Fruit fly (Drosophila melanogaster) whole organism, embryonic: Measurements from ENCODE around the gene Caper.

Experiments
- Abd-B ChIP-seq: fragments of 200-800 bp; sonication (Bioruptor generic); optimal IDR thresholded peaks from 2 replicates; lab custom pipeline; 2018; ENCODE audit warnings: missing biosample characterization, mild to moderate bottlenecking, missing genetic modification characterization, moderate library complexity
- Aef1 ChIP-seq: fragments of 200-800 bp; sonication (Bioruptor generic); IDR thresholded peaks from 3 replicates; pipeline ENCODE4 v1.3.6; 2022; ENCODE audit warnings: missing biosample characterization, missing genetic modification characterization
- Bgb ChIP-seq: fragments of 200-800 bp; sonication (Bioruptor generic); IDR thresholded peaks from 2 replicates; pipeline ENCODE4 v1.3.6; 2022; ENCODE audit warnings: missing biosample characterization, missing genetic modification characterization; ENCODE audit not compliant: partially characterized antibody
- CG10366 ChIP-seq: fragments of 200-800 bp; sonication (Bioruptor generic); IDR thresholded peaks from 2 replicates; pipeline ENCODE4 v1.3.6; 2022; ENCODE audit warnings: missing biosample characterization, missing genetic modification characterization
- CG10565 ChIP-seq: fragments of 200-800 bp; sonication (Bioruptor generic); optimal IDR thresholded peaks from 3 replicates; lab custom pipeline; 2016; ENCODE audit warnings: missing biosample characterization, mild to moderate bottlenecking, missing genetic modification characterization
- CG11504 ChIP-seq: fragments of 200-800 bp; sonication (Bioruptor generic); optimal IDR thresholded peaks from 3 replicates; lab custom pipeline; 2019; ENCODE audit warnings: missing biosample characterization, mild to moderate bottlenecking, missing genetic modification characterization, moderate library complexity
- CG12391 ChIP-seq: fragments of 200-800 bp; sonication (Bioruptor generic); optimal IDR thresholded peaks from 3 replicates; lab custom pipeline; 2018; ENCODE audit warnings: missing biosample characterization, mild to moderate bottlenecking, missing genetic modification characterization, moderate library complexity
- CG12744 ChIP-seq: fragments of 200-800 bp; sonication (Bioruptor generic); optimal IDR thresholded peaks from 2 replicates; lab custom pipeline; 2016; ENCODE audit warnings: missing biosample characterization, missing genetic modification characterization
- CG1603 ChIP-seq: fragments of 200-800 bp; sonication (Bioruptor generic); optimal IDR thresholded peaks from 2 replicates; lab custom pipeline; 2019; ENCODE audit warnings: missing biosample characterization, mild to moderate bottlenecking, missing genetic modification characterization, moderate library complexity
- CG17328 ChIP-seq: fragments of 200-800 bp; sonication (Bioruptor generic); IDR thresholded peaks from 2 replicates; pipeline ENCODE4 v1.3.6; 2022; ENCODE audit warnings: missing biosample characterization, missing genetic modification characterization
- CG17359 ChIP-seq: fragments of 200-800 bp; sonication (Bioruptor generic); optimal IDR thresholded peaks from 3 replicates; lab custom pipeline; 2018; ENCODE audit warnings: missing biosample characterization, mild to moderate bottlenecking, missing genetic modification characterization, moderate library complexity
- CG18599 ChIP-seq: fragments of 200-800 bp; sonication (Bioruptor generic); optimal IDR thresholded peaks from 3 replicates; lab custom pipeline; 2017; ENCODE audit warnings: missing biosample characterization, missing genetic modification characterization, mild to moderate bottlenecking, moderate library complexity, missing genetic modification reagents
- CG2712 ChIP-seq: fragments of 200-800 bp; optimal IDR thresholded peaks from 3 replicates; lab custom pipeline; 2019; ENCODE audit warnings: missing biosample characterization, mild to moderate bottlenecking, missing genetic modification characterization, moderate library complexity
- CG32532 ChIP-seq: fragments of 200-800 bp; sonication (Bioruptor generic); IDR thresholded peaks from 2 replicates; pipeline ENCODE4 v1.3.6; 2022; ENCODE audit warnings: missing biosample characterization, missing genetic modification characterization
- CG4404 ChIP-seq: fragments of 200-800 bp; sonication (Bioruptor generic); IDR thresholded peaks from 2 replicates; pipeline ENCODE4 v1.3.6; 2022; ENCODE audit warnings: missing biosample characterization, missing genetic modification characterization
- CG5245 ChIP-seq: fragments of 200-800 bp; sonication (Bioruptor generic); optimal IDR thresholded peaks from 3 replicates; lab custom pipeline; 2016; ENCODE audit warnings: missing biosample characterization, missing genetic modification characterization
- CG7963 ChIP-seq: fragments of 200-800 bp; sonication (Bioruptor generic); IDR thresholded peaks from 3 replicates; pipeline ENCODE4 v1.3.6; 2022; ENCODE audit warnings: missing biosample characterization, missing genetic modification characterization; ENCODE audit not compliant: partially characterized antibody
- CG8290 ChIP-seq, 3 experiments: fragments of 200-800 bp; sonication (Bioruptor generic); optimal IDR thresholded peaks; 2 replicates each; lab custom pipeline; 2016 to 2019; ENCODE audit warnings: missing biosample characterization in 3 of 3, missing genetic modification characterization in 3 of 3, mild to moderate bottlenecking in 2 of 3, moderate library complexity in 1 of 3
- CG9817 ChIP-seq: fragments of 200-800 bp; sonication (Bioruptor generic); optimal IDR thresholded peaks from 2 replicates; lab custom pipeline; 2018; ENCODE audit warnings: missing biosample characterization, mild to moderate bottlenecking, missing genetic modification characterization, moderate library complexity
- CkIIα-i1 ChIP-seq: fragments of 200-800 bp; sonication (Bioruptor generic); IDR thresholded peaks from 2 replicates; pipeline ENCODE4 v1.3.6; 2022; ENCODE audit warnings: missing biosample characterization, missing genetic modification characterization
- D ChIP-seq, 2 experiments: fragments of 200-800 bp in 1 of 2; fragments of >200 bp in 1 of 2; sonication (Bioruptor generic) in 1 of 2; optimal IDR thresholded peaks; 2 replicates in 1 of 2; 3 replicates in 1 of 2; lab custom pipeline; 2017; ENCODE audit warnings: mild to moderate bottlenecking in 1 of 2, missing biosample characterization in 1 of 2, missing genetic modification characterization in 1 of 2, missing genetic modification reagents in 1 of 2
- Hand ChIP-seq: fragments of 200-800 bp; sonication (Bioruptor generic); optimal IDR thresholded peaks from 2 replicates; lab custom pipeline; 2017; ENCODE audit warnings: mild to moderate bottlenecking, missing biosample characterization, missing genetic modification reagents, missing genetic modification characterization
- Med ChIP-seq: fragments of 200-800 bp; sonication (Bioruptor generic); peaks from one replicate; lab custom pipeline; 2016; ENCODE audit warnings: missing biosample characterization, missing genetic modification characterization, mild to moderate bottlenecking, inconsistent platforms, moderate library complexity
- Nf-YC ChIP-seq: fragments of 200-800 bp; optimal IDR thresholded peaks from 3 replicates; lab custom pipeline; 2019; ENCODE audit warnings: missing biosample characterization, mild to moderate bottlenecking, missing genetic modification characterization, moderate library complexity
- Poxn ChIP-seq: fragments of 200-800 bp; sonication (Bioruptor generic); IDR thresholded peaks from 2 replicates; pipeline ENCODE4 v1.3.6; 2022; ENCODE audit warnings: missing biosample characterization, missing genetic modification characterization
- Sox102F ChIP-seq: fragments of 200-800 bp; sonication (Bioruptor generic); optimal IDR thresholded peaks from 2 replicates; lab custom pipeline; 2018; ENCODE audit warnings: missing biosample characterization, mild to moderate bottlenecking, missing genetic modification characterization, moderate library complexity
- Ssrp ChIP-seq: fragments of 200-800 bp; sonication (Bioruptor generic); optimal IDR thresholded peaks from 2 replicates; lab custom pipeline; 2018; ENCODE audit warnings: missing biosample characterization, mild to moderate bottlenecking, missing genetic modification characterization, moderate library complexity
- Tbp ChIP-seq: fragments of >200 bp; optimal IDR thresholded peaks from 2 replicates; lab custom pipeline; 2018; ENCODE audit warnings: missing biosample characterization, missing genetic modification characterization
- bsh ChIP-seq, 2 experiments: fragments of 200-800 bp; sonication (Bioruptor generic); optimal IDR thresholded peaks; 2 replicates each; lab custom pipeline; 2017 to 2018; ENCODE audit warnings: mild to moderate bottlenecking in 2 of 2, missing biosample characterization in 2 of 2, missing genetic modification characterization in 2 of 2, moderate library complexity in 1 of 2
- cato ChIP-seq: fragments of 200-800 bp; sonication (Bioruptor generic); optimal IDR thresholded peaks from 2 replicates; lab custom pipeline; 2016; ENCODE audit warnings: missing biosample characterization, missing genetic modification characterization, borderline replicate concordance
- danr ChIP-seq: fragments of 200-800 bp; sonication (Bioruptor generic); IDR thresholded peaks from 2 replicates; pipeline ENCODE4 v1.3.6; 2022; ENCODE audit warnings: missing biosample characterization, missing genetic modification characterization
- dmrt11E ChIP-seq: fragments of 200-800 bp; sonication (Bioruptor generic); optimal IDR thresholded peaks from 3 replicates; lab custom pipeline; 2018; ENCODE audit warnings: missing biosample characterization, mild to moderate bottlenecking, missing genetic modification characterization, moderate library complexity
- dpn ChIP-seq, 2 experiments: fragments of 200-800 bp; sonication (Bioruptor generic); optimal IDR thresholded peaks; 3 replicates each; lab custom pipeline; 2016; ENCODE audit warnings: missing biosample characterization in 2 of 2, missing genetic modification characterization in 2 of 2
- jigr1 ChIP-seq: fragments of 200-800 bp; sonication (Bioruptor generic); IDR thresholded peaks from 3 replicates; pipeline ENCODE4 v1.3.6; 2022; ENCODE audit warnings: missing biosample characterization, missing genetic modification characterization
- kay ChIP-seq: fragments of 200-800 bp; sonication (Bioruptor generic); optimal IDR thresholded peaks from 2 replicates; lab custom pipeline; 2016; ENCODE audit warnings: missing biosample characterization, missing genetic modification characterization
- lola ChIP-seq, 3 experiments: fragments of >200 bp in 2 of 3; fragments of 200-800 bp in 1 of 3; sonication (Bioruptor generic) in 1 of 3; optimal IDR thresholded peaks; 2 replicates each; lab custom pipeline; 2017 to 2019; ENCODE audit warnings: missing biosample characterization in 3 of 3, missing genetic modification characterization in 3 of 3, mild to moderate bottlenecking in 1 of 3, moderate library complexity in 1 of 3
- onecut ChIP-seq: fragments of 200-800 bp; sonication (Bioruptor generic); IDR thresholded peaks from 2 replicates; pipeline ENCODE4 v1.3.6; 2022; ENCODE audit warnings: missing biosample characterization, missing genetic modification characterization
- pan ChIP-seq, 4 experiments: fragments of >200 bp in 3 of 4; fragments of 200-800 bp in 1 of 4; sonication (Bioruptor generic) in 1 of 4; optimal IDR thresholded peaks in 3 of 4; IDR thresholded peaks in 1 of 4; 2 replicates each; pipeline versions ENCODE4 v1.3.6 to Lab custom; 2017 to 2022; ENCODE audit warnings: missing biosample characterization in 2 of 4, missing genetic modification characterization in 2 of 4, mixed read lengths in 1 of 4
- ro ChIP-seq: fragments of 200-800 bp; sonication (Bioruptor generic); IDR thresholded peaks from 2 replicates; pipeline ENCODE4 v1.3.6; 2022; ENCODE audit warnings: missing biosample characterization, missing genetic modification characterization
- row ChIP-seq: fragments of 200-800 bp; sonication (Bioruptor generic); IDR thresholded peaks from 3 replicates; pipeline ENCODE4 v1.3.6; 2022; ENCODE audit warnings: missing biosample characterization, missing genetic modification characterization
- scrt ChIP-seq: fragments of 200-800 bp; sonication (Bioruptor generic); optimal IDR thresholded peaks from 2 replicates; lab custom pipeline; 2018; ENCODE audit warnings: missing biosample characterization, mild to moderate bottlenecking, missing genetic modification characterization, moderate library complexity
- sens ChIP-seq: fragments of 200-800 bp; sonication (Bioruptor generic); peaks from one replicate; lab custom pipeline; 2016; ENCODE audit warnings: missing biosample characterization, missing genetic modification characterization
- sens-2 ChIP-seq: fragments of 200-800 bp; sonication (Bioruptor generic); IDR thresholded peaks from 2 replicates; pipeline ENCODE4 v1.3.6; 2022; ENCODE audit warnings: missing biosample characterization, missing genetic modification characterization
- sisA ChIP-seq: fragments of 200-800 bp; sonication (Bioruptor generic); IDR thresholded peaks from 2 replicates; pipeline ENCODE4 v1.3.6; 2022; ENCODE audit warnings: missing biosample characterization, missing genetic modification characterization
- slbo ChIP-seq: fragments of 200-800 bp; sonication (Bioruptor generic); IDR thresholded peaks from 2 replicates; pipeline ENCODE4 v1.3.6; 2022; ENCODE audit warnings: missing biosample characterization, missing genetic modification characterization
- so ChIP-seq: fragments of 200-800 bp; sonication (Bioruptor generic); IDR thresholded peaks from 3 replicates; pipeline ENCODE4 v1.3.6; 2022; ENCODE audit warnings: missing biosample characterization, missing genetic modification characterization
- tgo ChIP-seq: fragments of 200-800 bp; sonication (Bioruptor generic); IDR thresholded peaks from 3 replicates; pipeline ENCODE4 v1.3.6; 2022; ENCODE audit warnings: missing biosample characterization, missing genetic modification characterization
- zfh1 ChIP-seq: fragments of 200-800 bp; sonication (Bioruptor generic); IDR thresholded peaks from 3 replicates; pipeline ENCODE4 v1.3.6; 2022; ENCODE audit warnings: missing biosample characterization, missing genetic modification characterization

Caper gene

dm6 chr2L:7076055-7076700 is 43.7 kb downstream of the Caper start:
- TF ChIP-seq CG32532 (GFP tag; lab: Robert Waterston, UW) (no peak), CG2712 (tag; lab: Kevin White, UChicago) (peak; percentile 18), CG12391 (tag; lab: Kevin White, UChicago) (peak; percentile 15), Aef1 (GFP tag; lab: Robert Waterston, UW) (no peak), CG9817 (no peak), slbo (peak; percentile 45), scrt (GFP tag; lab: Kevin White, UChicago) (no peak), Ssrp (tag; lab: Kevin White, UChicago) (no peak), Abd-B (GFP tag; lab: Kevin White, UChicago) (no peak), bsh (GFP tag; optimal IDR thresholded peaks at IDR 0.05; lab: Kevin White, UChicago) (peak; percentile 19 to 61), CG17359 (tag; lab: Kevin White, UChicago) (no peak), CG10565 (no peak), sens-2 (GFP tag; lab: Robert Waterston, UW) (no peak), lola (GFP tag; optimal IDR thresholded peaks at IDR 0.05; lab: Kevin White, UChicago) (no peak), Sox102F (GFP tag; lab: Kevin White, UChicago) (peak; percentile 10), CG17328 (GFP tag; lab: Robert Waterston, UW) (0 out of 2 replicates have a peak, but pooled peaks have one; percentile 37), onecut (GFP tag; lab: Robert Waterston, UW) (no peak), sisA (GFP tag; lab: Robert Waterston, UW) (no peak), kay (GFP tag; lab: Kevin White, UChicago) (no peak), CG11504 (tag; lab: Kevin White, UChicago) (peak; percentile 11), sens (peak; percentile 75), CG1603 (tag; lab: Kevin White, UChicago) (peak; percentile 23), Poxn (GFP tag; lab: Robert Waterston, UW) (no peak), dmrt11E (tag; lab: Kevin White, UChicago) (peak; percentile 25), cato (GFP tag; lab: Kevin White, UChicago) (no peak), CkIIα-i1 (GFP tag; lab: Robert Waterston, UW) (no peak), CG8290 (GFP tag; optimal IDR thresholded peaks at IDR 0.05; lab: Kevin White, UChicago) (no peak), CG8290 (tag; optimal IDR thresholded peaks at IDR 0.05; lab: Kevin White, UChicago) (no peak), CG18599 (GFP tag; lab: Kevin White, UChicago) (peak; percentile 16), Med (GFP tag; lab: Kevin White, UChicago) (peak; percentile 55), CG4404 (0 out of 2 replicates have a peak, but pooled peaks have one; percentile 11), Bgb (GFP tag; lab: Robert Waterston, UW) (no peak), pan (optimal IDR thresholded peaks at IDR 0.05; lab: Kevin White, UChicago) (no peak), pan (GFP tag; optimal IDR thresholded peaks at IDR 0.05 in 1 of 2, IDR thresholded peaks at IDR 0.05 in 1 of 2) (peak in 1 of 2 experiments; percentile 24), ro (no peak), CG5245 (GFP tag; lab: Kevin White, UChicago) (no peak), so (no peak), CG7963 (GFP tag; lab: Robert Waterston, UW) (no peak), jigr1 (GFP tag; lab: Robert Waterston, UW) (no peak), CG10366 (GFP tag; lab: Robert Waterston, UW) (no peak), danr (GFP tag; lab: Robert Waterston, UW) (no peak), D (optimal IDR thresholded peaks at IDR 0.05; lab: Kevin White, UChicago) (no peak), D (GFP tag; optimal IDR thresholded peaks at IDR 0.05; lab: Kevin White, UChicago) (no peak), Nf-YC (tag; lab: Kevin White, UChicago) (no peak), dpn (GFP tag; optimal IDR thresholded peaks at IDR 0.05; lab: Kevin White, UChicago) (peak in 1 of 2 experiments; percentile 2), CG12744 (GFP tag; lab: Kevin White, UChicago) (no peak), tgo (no peak), row (GFP tag; lab: Robert Waterston, UW) (0 out of 3 replicates have a peak, but pooled peaks have one; percentile 34), Hand (no peak), Tbp (GFP tag; lab: Kevin White, UChicago) (no peak), zfh1 (GFP tag; lab: Robert Waterston, UW) (0 out of 3 replicates have a peak, but pooled peaks have one; percentile 35)
